Worm (Caenorhabditis elegans) whole organism, L2 larva: ENCODE results near the gene tag-123.

ENCODE experiments used
- C34F6.9 ChIP-seq: fragments of 150-350 bp; optimal IDR thresholded peaks from 2 replicates; lab custom pipeline; 2014; ENCODE audit warnings: missing biosample characterization, missing genetic modification characterization
- ceh-82 ChIP-seq: fragments of 150-350 bp; optimal IDR thresholded peaks from 2 replicates; lab custom pipeline; 2014; ENCODE audit warnings: missing biosample characterization, missing genetic modification characterization
- lin-13 ChIP-seq: fragments of 150-350 bp; optimal IDR thresholded peaks from 2 replicates; lab custom pipeline; 2014; ENCODE audit warnings: missing biosample characterization, missing genetic modification reagents, missing genetic modification characterization
- mdl-1 ChIP-seq, 2 experiments: fragments of 150-350 bp in 1 of 2; sonication (generic microtip) in 1 of 2; optimal IDR thresholded peaks; 2 replicates each; lab custom pipeline; 2017; ENCODE audit warnings: missing biosample characterization in 2 of 2, missing genetic modification characterization in 2 of 2
- nhr-11 ChIP-seq: fragments of 150-350 bp; optimal IDR thresholded peaks from 2 replicates; lab custom pipeline; 2014; ENCODE audit warnings: missing biosample characterization, missing genetic modification characterization
- nhr-12 ChIP-seq: fragments of 150-350 bp; optimal IDR thresholded peaks from 2 replicates; lab custom pipeline; 2014; ENCODE audit warnings: missing biosample characterization, missing genetic modification characterization
- nhr-21 ChIP-seq: fragments of 150-350 bp; optimal IDR thresholded peaks from 2 replicates; lab custom pipeline; 2014; ENCODE audit warnings: missing biosample characterization, missing genetic modification characterization
- nhr-23 ChIP-seq: fragments of 150-350 bp; optimal IDR thresholded peaks from 2 replicates; lab custom pipeline; 2014; ENCODE audit warnings: missing biosample characterization, missing genetic modification reagents, missing genetic modification characterization
- sma-9 ChIP-seq, 2 experiments: fragments of 150-350 bp in 1 of 2; sonication (generic microtip) in 1 of 2; optimal IDR thresholded peaks; 2 replicates each; lab custom pipeline; 2014 to 2016; ENCODE audit warnings: missing genetic modification characterization in 2 of 2, mild to moderate bottlenecking in 1 of 2, missing biosample characterization in 1 of 2, missing compliant biosample characterization in 1 of 2, missing genetic modification reagents in 1 of 2, moderate library complexity in 1 of 2
- unc-62 ChIP-seq: fragments of 150-350 bp; optimal IDR thresholded peaks from 2 replicates; lab custom pipeline; 2014; ENCODE audit warnings: missing biosample characterization, missing genetic modification reagents, missing genetic modification characterization
- ztf-11 ChIP-seq: sonication (generic microtip); optimal IDR thresholded peaks from 2 replicates; lab custom pipeline; 2017; ENCODE audit warnings: missing biosample characterization, missing genetic modification characterization

DNA sequence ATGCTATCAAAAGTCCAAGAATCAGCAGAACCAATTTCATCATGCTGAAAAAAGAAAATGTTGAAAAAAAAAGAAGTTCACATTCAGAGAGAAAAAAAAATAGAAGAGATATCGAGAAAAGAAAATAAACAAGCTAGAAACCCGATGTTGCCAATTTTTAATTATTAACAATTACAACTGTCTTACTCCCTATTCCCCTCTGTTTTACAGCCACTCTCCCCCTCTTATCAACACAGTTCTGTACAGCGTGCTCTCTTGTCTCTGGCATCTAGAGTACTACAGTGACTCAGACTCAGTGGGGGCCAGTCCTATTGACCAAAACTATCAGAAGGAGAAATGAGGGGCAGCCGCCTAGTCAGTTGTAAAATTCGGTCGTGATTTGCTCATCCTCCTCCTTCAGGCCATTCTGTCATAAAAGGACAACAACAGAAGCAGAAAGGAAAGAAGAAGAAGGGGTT, 29.3 kb downstream of the tag-123 start, which contains the start of gene wrk-1:
- TF ChIP-seq nhr-21 (tag; lab: Kevin White, UChicago): no peak
- no peak for TF ChIP-seq sma-9 (GFP tag; optimal IDR thresholded peaks at IDR 0.05; lab: Kevin White, UChicago)
- TF ChIP-seq sma-9 (tag; optimal IDR thresholded peaks at IDR 0.05; lab: Kevin White, UChicago): no peak
- TF ChIP-seq lin-13 (GFP tag; lab: Kevin White, UChicago): no peak
- no peak for TF ChIP-seq C34F6.9 (tag; lab: Kevin White, UChicago)
- no peak for TF ChIP-seq nhr-23 (tag; lab: Kevin White, UChicago)
- no peak for TF ChIP-seq nhr-12 (tag; lab: Kevin White, UChicago)
- TF ChIP-seq mdl-1 (tag; optimal IDR thresholded peaks at IDR 0.05; lab: Kevin White, UChicago): no peak
- TF ChIP-seq unc-62 (GFP tag; lab: Kevin White, UChicago): no peak
- TF ChIP-seq ztf-11 (tag; lab: Kevin White, UChicago): no peak
- no peak for TF ChIP-seq ceh-82 (tag; lab: Kevin White, UChicago)
- no peak for TF ChIP-seq nhr-11 (tag; lab: Kevin White, UChicago)
